Worm (Caenorhabditis elegans): Measurements from ENCODE around the gene F25B5.5.

The F25B5.5 gene

DNA sequence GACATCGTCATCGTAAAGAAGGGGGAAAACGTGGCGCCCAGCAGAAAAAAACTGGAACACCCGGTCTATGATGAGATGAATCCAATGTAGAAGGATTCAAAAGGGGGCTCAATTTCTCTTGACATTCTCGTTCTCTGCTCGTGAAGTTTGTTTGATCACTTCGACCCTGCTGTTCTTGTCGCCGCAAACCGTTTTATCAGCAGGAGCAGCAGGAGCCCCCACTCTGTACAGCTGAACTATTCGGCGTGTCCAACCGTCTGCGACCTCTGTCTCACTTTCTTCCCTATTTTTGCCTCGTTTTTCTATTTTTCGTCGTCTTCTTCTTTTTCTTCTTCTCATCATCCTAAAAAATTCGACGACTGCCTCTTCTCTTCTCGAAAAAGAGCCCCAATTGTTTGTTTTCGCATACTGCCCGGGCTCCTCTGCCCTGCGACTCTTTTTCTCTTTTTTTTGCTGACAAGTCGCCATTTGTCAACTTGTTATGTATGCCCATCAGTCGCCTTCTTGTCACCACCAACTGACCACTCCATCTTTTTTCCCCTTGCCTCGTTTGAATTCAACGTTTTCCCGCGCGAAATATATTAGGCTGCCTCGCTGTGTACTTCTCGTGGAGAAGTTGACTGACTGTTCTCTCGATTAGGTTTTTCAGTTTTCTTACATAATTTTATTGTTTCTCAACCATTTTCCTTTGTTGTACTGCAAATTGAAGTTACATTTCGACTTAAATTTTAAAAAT, 43.2 kb upstream of the F25B5.5 start:
- peak; percentile 17 for TF ChIP-seq nhr-25 (tag; optimal IDR thresholded peaks at IDR 0.05)
- peak; percentile 15 for TF ChIP-seq pha-4 (tag; optimal IDR thresholded peaks at IDR 0.05)
- TF ChIP-seq elt-2 (tag; optimal IDR thresholded peaks at IDR 0.05), result peak; percentile 31
- TF ChIP-seq ztf-11 (tag; optimal IDR thresholded peaks at IDR 0.05), result no peak
- TF ChIP-seq skn-1 (tag; optimal IDR thresholded peaks at IDR 0.05), result no peak
- no peak for TF ChIP-seq mml-1 (tag; optimal IDR thresholded peaks at IDR 0.05)
- TF ChIP-seq lin-39 (tag; optimal IDR thresholded peaks at IDR 0.05), result peak; percentile 99
- peak; percentile 23 for TF ChIP-seq pqm-1 (tag; optimal IDR thresholded peaks at IDR 0.05)
- peak; percentile 2 for TF ChIP-seq nhr-23 (tag; optimal IDR thresholded peaks at IDR 0.05)
- TF ChIP-seq eor-1 (tag; optimal IDR thresholded peaks at IDR 0.05), result no peak
- no peak for TF ChIP-seq nhr-77 (tag; optimal IDR thresholded peaks at IDR 0.05)
- peak; percentile 36 for TF ChIP-seq nfya-1 (tag; optimal IDR thresholded peaks at IDR 0.05; ENCODE audit: insufficient read depth)
- TF ChIP-seq unc-62 (GFP tag; optimal IDR thresholded peaks at IDR 0.05), result peak; percentile 64

DNA sequence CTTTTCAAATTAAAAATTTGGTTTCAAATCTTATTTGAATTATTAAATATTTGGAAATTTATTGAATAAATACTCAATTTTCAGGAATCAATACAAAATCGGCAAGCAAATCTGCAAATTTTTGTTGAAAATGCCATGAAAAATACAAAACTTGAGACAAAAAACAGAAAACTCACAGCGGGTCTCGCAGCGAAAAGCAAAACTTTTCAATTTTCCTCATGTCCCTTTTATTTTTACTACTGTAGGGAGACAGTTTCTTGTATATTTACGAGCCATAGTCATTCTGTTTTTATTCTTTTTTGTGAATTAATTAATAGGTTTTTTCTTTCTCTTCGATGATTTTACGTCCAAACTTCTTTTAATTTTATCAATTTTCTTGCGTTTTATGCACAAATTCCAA, 42.5 kb upstream of the F25B5.5 start:
- TF ChIP-seq snpc-4 (tag; optimal IDR thresholded peaks at IDR 0.05) (no peak), nhr-43 (tag; optimal IDR thresholded peaks at IDR 0.05; ENCODE audit: poor library complexity, severe bottlenecking) (no peak), zag-1 (tag; optimal IDR thresholded peaks at IDR 0.05) (no peak)

DNA sequence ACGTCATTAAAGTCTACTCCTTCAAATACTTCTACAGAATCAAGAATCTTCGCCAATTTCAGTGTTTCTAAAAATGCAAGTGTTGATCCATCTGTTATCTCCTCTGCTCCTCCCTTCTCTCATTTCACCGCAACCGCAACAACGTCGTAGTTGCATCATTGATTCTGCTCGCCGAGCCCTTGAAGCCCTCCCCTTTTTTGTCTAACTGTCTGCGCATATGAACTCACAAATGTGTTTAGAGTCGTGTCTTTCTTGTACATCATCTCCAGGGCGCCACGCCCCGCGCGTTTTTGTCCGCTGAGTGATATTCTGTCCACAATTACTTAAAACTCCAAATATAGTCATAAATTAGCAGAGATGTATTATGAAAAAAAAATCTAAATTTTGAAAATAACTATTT, 42.1 kb upstream of the F25B5.5 start:
- TF ChIP-seq tbx-2 (tag; optimal IDR thresholded peaks at IDR 0.05) (no peak), mml-1 (tag; optimal IDR thresholded peaks at IDR 0.05) (no peak), elt-3 (tag; optimal IDR thresholded peaks at IDR 0.05) (no peak), nhr-77 (tag; optimal IDR thresholded peaks at IDR 0.05) (no peak), egl-5 (tag; optimal IDR thresholded peaks at IDR 0.05) (peak; percentile 63), unc-62 (GFP tag; optimal IDR thresholded peaks at IDR 0.05) (no peak), nhr-43 (tag; optimal IDR thresholded peaks at IDR 0.05; ENCODE audit: poor library complexity, severe bottlenecking) (no peak), ZK546.5 (tag; optimal IDR thresholded peaks at IDR 0.05) (no peak), nhr-28 (tag; optimal IDR thresholded peaks at IDR 0.05) (no peak), ama-1 (optimal IDR thresholded peaks at IDR 0.05) (no peak), ceh-9 (tag; optimal IDR thresholded peaks at IDR 0.05) (no peak), nfya-1 (tag; optimal IDR thresholded peaks at IDR 0.05; ENCODE audit: insufficient read depth) (peak; percentile 63), nhr-11 (tag; optimal IDR thresholded peaks at IDR 0.05) (no peak), lin-39 (tag; optimal IDR thresholded peaks at IDR 0.05) (peak; percentile 74), mdl-1 (tag; optimal IDR thresholded peaks at IDR 0.05) (no peak)

DNA sequence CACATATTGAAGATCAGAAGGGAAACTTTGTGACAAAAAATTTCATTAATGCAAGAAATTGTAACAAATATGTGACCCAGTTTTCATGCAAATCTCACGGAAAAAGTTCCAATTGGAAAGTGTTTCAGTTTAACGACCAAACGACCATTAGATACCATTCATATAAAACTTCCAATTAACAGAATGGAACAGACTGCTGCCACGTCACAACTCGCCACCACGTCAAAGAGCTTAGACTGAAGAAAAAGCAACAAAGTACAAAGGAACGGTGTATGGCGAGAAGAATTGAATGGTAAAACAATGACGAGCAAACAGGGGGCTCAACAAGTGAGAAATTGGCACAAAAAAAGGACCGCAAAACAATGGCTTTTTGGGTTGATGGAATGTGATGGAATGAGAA, 39.4 kb upstream of the F25B5.5 start, which contains the start of gene T04C9.3:
T04C9.3 (plus strand) TSS at position 301 of the 400 bp plus-strand sequence.
- TF ChIP-seq nhr-23 (tag; optimal IDR thresholded peaks at IDR 0.05) (no peak), mml-1 (tag; optimal IDR thresholded peaks at IDR 0.05) (no peak), fkh-2 (tag; optimal IDR thresholded peaks at IDR 0.05) (no peak)

DNA sequence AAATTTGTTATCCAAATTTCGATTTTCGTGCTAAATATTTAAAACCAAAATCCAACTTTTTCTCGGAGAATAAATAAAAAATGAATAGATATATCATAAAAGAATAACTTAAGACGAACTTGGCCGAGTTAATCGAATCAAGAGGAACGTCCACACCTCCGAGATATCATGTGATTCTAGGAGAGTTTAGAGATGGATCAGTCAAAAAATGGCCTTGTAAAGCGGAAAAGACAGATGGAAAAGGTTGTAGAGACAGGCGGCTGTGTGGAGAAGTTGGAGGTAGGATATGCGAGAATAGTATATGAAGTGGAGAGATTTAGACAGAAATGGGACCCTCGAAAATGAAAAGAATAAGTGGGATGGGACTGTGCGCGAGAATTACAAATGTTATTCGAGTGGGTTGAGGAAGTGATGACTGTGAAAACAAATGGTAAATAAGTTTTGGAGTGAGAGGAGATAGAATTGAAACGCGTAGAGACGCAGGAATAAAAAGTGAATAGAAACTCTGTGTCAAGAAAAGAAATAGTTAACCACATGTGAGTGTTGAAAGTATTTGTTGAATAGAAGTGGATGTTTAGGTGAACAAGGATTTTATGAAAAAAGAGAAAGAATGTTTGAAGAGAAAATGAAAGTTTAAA, 36.9 kb upstream of the F25B5.5 start:
- TF ChIP-seq nhr-12 (tag; optimal IDR thresholded peaks at IDR 0.05), result no peak
- TF ChIP-seq pha-4 (tag; optimal IDR thresholded peaks at IDR 0.05), result peak; percentile 46
- no peak for TF ChIP-seq ceh-16 (tag; optimal IDR thresholded peaks at IDR 0.05)
- TF ChIP-seq aly-2 (tag; optimal IDR thresholded peaks at IDR 0.05), result no peak
- no peak for TF ChIP-seq lsy-12 (tag; optimal IDR thresholded peaks at IDR 0.05)
- no peak for TF ChIP-seq fos-1 (tag; optimal IDR thresholded peaks at IDR 0.05)
- no peak for TF ChIP-seq elt-2 (tag; optimal IDR thresholded peaks at IDR 0.05)
- TF ChIP-seq ztf-11 (tag; optimal IDR thresholded peaks at IDR 0.05), result no peak
- no peak for TF ChIP-seq pqm-1 (tag; optimal IDR thresholded peaks at IDR 0.05)
- TF ChIP-seq snpc-4 (tag; optimal IDR thresholded peaks at IDR 0.05), result no peak
- no peak for TF ChIP-seq ceh-28 (tag; optimal IDR thresholded peaks at IDR 0.05)
- no peak for TF ChIP-seq ceh-9 (tag; optimal IDR thresholded peaks at IDR 0.05)
- TF ChIP-seq nhr-25 (tag; optimal IDR thresholded peaks at IDR 0.05), result peak; percentile 55
- no peak for TF ChIP-seq elt-3 (tag; optimal IDR thresholded peaks at IDR 0.05)
- TF ChIP-seq hmg-11 (tag; optimal IDR thresholded peaks at IDR 0.05), result no peak
- TF ChIP-seq unc-39 (tag; optimal IDR thresholded peaks at IDR 0.05), result no peak
- TF ChIP-seq nhr-28 (tag; optimal IDR thresholded peaks at IDR 0.05), result no peak
- no peak for TF ChIP-seq zag-1 (tag; optimal IDR thresholded peaks at IDR 0.05)
- TF ChIP-seq eor-1 (tag; optimal IDR thresholded peaks at IDR 0.05), result no peak
- TF ChIP-seq nhr-23 (tag; optimal IDR thresholded peaks at IDR 0.05), result peak; percentile 20
- TF ChIP-seq jun-1 (tag; optimal IDR thresholded peaks at IDR 0.05), result no peak
- TF ChIP-seq ztf-4 (tag; optimal IDR thresholded peaks at IDR 0.05), result no peak
- TF ChIP-seq fkh-10 (GFP tag; optimal IDR thresholded peaks at IDR 0.05), result no peak
- TF ChIP-seq skn-1 (tag; optimal IDR thresholded peaks at IDR 0.05), result no peak
- no peak for TF ChIP-seq fkh-2 (tag; optimal IDR thresholded peaks at IDR 0.05)
